Worm (Caenorhabditis elegans) whole organism, L4/young adult: ENCODE measurements around the gene srx-113.

Experiments
- W03F9.2 ChIP-seq: fragments of 150-350 bp; optimal IDR thresholded peaks from 2 replicates; lab custom pipeline; 2014; ENCODE audit warnings: missing biosample characterization, missing genetic modification characterization
- him-1 ChIP-seq: sonication (generic microtip); optimal IDR thresholded peaks from 2 replicates; lab custom pipeline; 2016; ENCODE audit warnings: missing genotype, missing genetic modification reagents, missing genetic modification characterization, missing compliant biosample characterization

- TF ChIP-seq W03F9.2 (no peak), him-1 (tag; lab: Kevin White, UChicago) (no peak)
Observed at ce11 chrV:12640384-12640783, 8.4 kb upstream of the srx-113 start, which contains the start of gene gpa-8.
